Worm (Caenorhabditis elegans) whole organism, L2 larva: ENCODE measurements around the gene tra-4.

Experiments used
- fos-1 ChIP-seq: fragments of 150-350 bp; optimal IDR thresholded peaks from 2 replicates; lab custom pipeline; 2014; ENCODE audit warnings: missing biosample characterization, missing genetic modification characterization
- mdl-1 ChIP-seq, 2 experiments: fragments of 150-350 bp in 1 of 2; sonication (generic microtip) in 1 of 2; optimal IDR thresholded peaks; 2 replicates each; lab custom pipeline; 2017; ENCODE audit warnings: missing biosample characterization in 2 of 2, missing genetic modification characterization in 2 of 2
- snpc-4 ChIP-seq: fragments of 150-350 bp; optimal IDR thresholded peaks from 2 replicates; lab custom pipeline; 2014; ENCODE audit warnings: missing biosample characterization, missing genetic modification characterization

DNA sequence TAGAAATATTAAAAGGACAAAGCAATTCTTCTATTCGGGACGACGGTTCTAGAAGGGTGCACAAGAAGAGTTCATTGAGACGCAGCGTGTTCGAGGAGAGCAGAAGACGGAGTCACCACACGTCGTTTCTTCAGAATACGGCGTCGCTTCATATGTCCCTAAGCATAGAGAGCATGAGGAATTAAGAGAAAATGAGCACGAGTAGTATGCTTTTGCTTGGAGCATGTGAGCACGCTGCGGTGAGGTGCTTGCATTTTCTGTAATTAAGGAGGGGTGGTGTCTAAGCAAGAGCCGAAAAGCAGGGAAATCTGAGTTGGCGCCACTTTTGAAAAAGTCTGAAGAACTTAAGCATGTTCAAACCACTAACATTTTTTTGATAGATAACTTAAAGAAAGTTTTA is 50.0 kb downstream of the tra-4 start, which contains the start of gene C14A11.5:
- peak in 1 of 2 experiments; percentile 57 for TF ChIP-seq mdl-1 (tag; optimal IDR thresholded peaks at IDR 0.05; lab: Kevin White, UChicago)
- TF ChIP-seq snpc-4 (tag; lab: Kevin White, UChicago) = no peak
- no peak for TF ChIP-seq fos-1 (tag; lab: Kevin White, UChicago)
